Fruit fly (Drosophila melanogaster): ENCODE results near the gene CG6761.

dm6 chr3L:9694867-9695236, 8.5 kb downstream of the CG6761 start:
- TF ChIP-seq Sin3A (optimal IDR thresholded peaks at IDR 0.05) (no peak), ttk (optimal IDR thresholded peaks at IDR 0.05) (no peak), h (optimal IDR thresholded peaks at IDR 0.05) (no peak), psq (optimal IDR thresholded peaks at IDR 0.05) (no peak), insv (optimal IDR thresholded peaks at IDR 0.05) (no peak), Myc (optimal IDR thresholded peaks at IDR 0.05) (no peak)

Data from Kc167 (cell line).